Fruit fly (Drosophila melanogaster): ENCODE data around the gene Esyt2.

The Esyt2 gene

dm6 chr3R:24569669-24570349, 25.3 kb downstream of the Esyt2 start:
- no peak for TF ChIP-seq CG17801 (GFP tag; optimal IDR thresholded peaks at IDR 0.05; ENCODE audit: partially characterized antibody)

dm6 chr3R:24571386-24572124, 27.0 kb downstream of the Esyt2 start:
- TF ChIP-seq CG17801 (GFP tag; optimal IDR thresholded peaks at IDR 0.05; ENCODE audit: partially characterized antibody) = peak; percentile 27

dm6 chr3R:24572540-24573043, 28.1 kb downstream of the Esyt2 start:
- TF ChIP-seq CG17801 (GFP tag; optimal IDR thresholded peaks at IDR 0.05; ENCODE audit: partially characterized antibody) = peak; percentile 97

- TF ChIP-seq CG17801 (GFP tag; optimal IDR thresholded peaks at IDR 0.05; ENCODE audit: partially characterized antibody) = no peak
Observed at dm6 chr3R:24573094-24573732, 28.7 kb downstream of the Esyt2 start.

dm6 chr3R:24574123-24574522, 29.6 kb downstream of the Esyt2 start:
- TF ChIP-seq CG17801 (GFP tag; optimal IDR thresholded peaks at IDR 0.05; ENCODE audit: partially characterized antibody) = no peak

- no peak for TF ChIP-seq CG17801 (GFP tag; optimal IDR thresholded peaks at IDR 0.05; ENCODE audit: partially characterized antibody)
Observed at dm6 chr3R:24575109-24575508, 30.6 kb downstream of the Esyt2 start.

- TF ChIP-seq CG17801 (GFP tag; optimal IDR thresholded peaks at IDR 0.05; ENCODE audit: partially characterized antibody) = peak; percentile 64
Observed at dm6 chr3R:24575787-24576413, 31.4 kb downstream of the Esyt2 start.

dm6 chr3R:24577355-24577754, 32.8 kb downstream of the Esyt2 start:
- no peak for TF ChIP-seq CG17801 (GFP tag; optimal IDR thresholded peaks at IDR 0.05; ENCODE audit: partially characterized antibody)

dm6 chr3R:24580067-24580962, 35.8 kb downstream of the Esyt2 start:
- no peak for TF ChIP-seq CG17801 (GFP tag; optimal IDR thresholded peaks at IDR 0.05; ENCODE audit: partially characterized antibody)

- TF ChIP-seq CG17801 (GFP tag; optimal IDR thresholded peaks at IDR 0.05; ENCODE audit: partially characterized antibody) = no peak
Observed at dm6 chr3R:24580963-24581277, 36.4 kb downstream of the Esyt2 start.

- TF ChIP-seq CG17801 (GFP tag; optimal IDR thresholded peaks at IDR 0.05; ENCODE audit: partially characterized antibody) = peak; percentile 13
Observed at dm6 chr3R:24581891-24582668, 37.6 kb downstream of the Esyt2 start.

- peak; percentile 12 for TF ChIP-seq CG17801 (GFP tag; optimal IDR thresholded peaks at IDR 0.05; ENCODE audit: partially characterized antibody)
Observed at dm6 chr3R:24582669-24582995, 38.1 kb downstream of the Esyt2 start, which contains the start of gene REPTOR. Gene REPTOR (minus strand): TSS chr3R:24582864.

- no peak for TF ChIP-seq CG17801 (GFP tag; optimal IDR thresholded peaks at IDR 0.05; ENCODE audit: partially characterized antibody)
Observed at dm6 chr3R:24585042-24585698, 40.7 kb downstream of the Esyt2 start, which contains the start of the genes CG13625 and mld. Gene CG13625 (minus strand): TSS chr3R:24585160. Gene mld (plus strand): TSS chr3R:24585653.

Measured in ovary, adult (tissue).